Fruit fly (Drosophila melanogaster): ENCODE results near the gene CG5421.

Gene CG5421

DNA sequence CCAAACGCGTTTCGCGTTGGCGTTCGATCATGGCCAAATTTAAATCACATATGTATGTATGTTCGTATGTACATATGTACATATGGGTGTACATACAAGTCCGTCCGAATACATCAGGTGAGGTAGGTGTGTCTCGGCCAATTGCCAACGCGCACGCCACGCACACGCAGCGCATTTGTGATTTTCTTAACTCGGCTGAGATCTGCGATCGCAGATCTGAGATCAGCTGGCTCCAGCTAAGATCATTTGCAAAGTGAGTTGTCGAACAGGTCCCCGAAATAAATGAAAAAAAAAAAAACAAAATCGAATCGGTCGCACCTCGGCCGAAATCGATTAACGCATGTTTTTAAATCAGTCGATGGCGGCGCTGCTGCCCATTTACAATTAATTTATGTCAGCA lies 21.3 kb upstream of the CG5421 start:
- no peak for TF ChIP-seq CG13204 (GFP tag; optimal IDR thresholded peaks at IDR 0.05)
- TF ChIP-seq CG15710 (tag; optimal IDR thresholded peaks at IDR 0.05): no peak
- TF ChIP-seq Snoo (tag; optimal IDR thresholded peaks at IDR 0.05): no peak
- no peak for TF ChIP-seq Ets98B (GFP tag; IDR thresholded peaks at IDR 0.05)
- no peak for TF ChIP-seq CG9948 (tag; optimal IDR thresholded peaks at IDR 0.05)
- TF ChIP-seq EcR (GFP tag; optimal IDR thresholded peaks at IDR 0.05): no peak
- no peak for TF ChIP-seq CG17806 (tag; optimal IDR thresholded peaks at IDR 0.05)
- no peak for TF ChIP-seq CG8159 (tag; optimal IDR thresholded peaks at IDR 0.05)
- TF ChIP-seq D1 (tag; optimal IDR thresholded peaks at IDR 0.05): no peak
- no peak for TF ChIP-seq Pif1A (GFP tag; optimal IDR thresholded peaks at IDR 0.05)
- no peak for TF ChIP-seq CG4496 (GFP tag; IDR thresholded peaks at IDR 0.05)
- no peak for TF ChIP-seq rn (GFP tag; IDR thresholded peaks at IDR 0.05)
- no peak for TF ChIP-seq gl (tag; optimal IDR thresholded peaks at IDR 0.05)
- TF ChIP-seq CG8301 (tag; optimal IDR thresholded peaks at IDR 0.05): no peak
- no peak for TF ChIP-seq Pif1B (GFP tag; optimal IDR thresholded peaks at IDR 0.05)
- TF ChIP-seq CG10348 (GFP tag; IDR thresholded peaks at IDR 0.05): no peak
- no peak for TF ChIP-seq CG34367 (tag; optimal IDR thresholded peaks at IDR 0.05)
- TF ChIP-seq CG32121 (GFP tag; IDR thresholded peaks at IDR 0.05): no peak
- no peak for TF ChIP-seq fd96Ca (GFP tag; IDR thresholded peaks at IDR 0.05)

DNA sequence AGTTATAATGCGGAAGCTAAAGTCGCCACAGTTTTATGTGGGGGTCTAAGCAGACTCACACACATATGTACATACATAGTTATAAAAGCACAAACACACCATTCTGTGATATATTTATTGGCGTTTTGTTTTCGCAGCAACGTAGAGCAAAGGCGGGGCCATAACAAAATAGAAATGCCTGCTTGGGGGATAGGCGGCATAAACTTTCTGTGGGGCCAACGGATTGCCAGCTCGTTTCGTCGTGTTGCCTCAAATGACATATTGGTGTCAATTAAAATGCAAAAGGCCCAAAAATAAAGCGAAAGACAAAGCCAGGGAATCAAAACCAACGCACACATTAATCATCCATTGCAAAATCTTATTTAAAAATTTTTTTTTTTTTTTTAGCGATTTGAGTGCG lies 20.9 kb upstream of the CG5421 start:
- TF ChIP-seq Pif1B (GFP tag; optimal IDR thresholded peaks at IDR 0.05): no peak
- TF ChIP-seq CG13204 (GFP tag; optimal IDR thresholded peaks at IDR 0.05): no peak
- TF ChIP-seq CG17806 (tag; optimal IDR thresholded peaks at IDR 0.05): no peak
- TF ChIP-seq rn (GFP tag; IDR thresholded peaks at IDR 0.05): no peak
- TF ChIP-seq D1 (tag; optimal IDR thresholded peaks at IDR 0.05): no peak
- TF ChIP-seq CG34367 (tag; optimal IDR thresholded peaks at IDR 0.05): no peak
- no peak for TF ChIP-seq CG8159 (tag; optimal IDR thresholded peaks at IDR 0.05)
- TF ChIP-seq Ets98B (GFP tag; IDR thresholded peaks at IDR 0.05): no peak
- TF ChIP-seq EcR (GFP tag; optimal IDR thresholded peaks at IDR 0.05): no peak
- TF ChIP-seq CG14655 (GFP tag; optimal IDR thresholded peaks at IDR 0.05): no peak
- TF ChIP-seq fd96Ca (GFP tag; IDR thresholded peaks at IDR 0.05): no peak
- TF ChIP-seq CG9948 (tag; optimal IDR thresholded peaks at IDR 0.05): no peak
- no peak for TF ChIP-seq CG4496 (GFP tag; IDR thresholded peaks at IDR 0.05)
- TF ChIP-seq Pif1A (GFP tag; optimal IDR thresholded peaks at IDR 0.05): no peak

DNA sequence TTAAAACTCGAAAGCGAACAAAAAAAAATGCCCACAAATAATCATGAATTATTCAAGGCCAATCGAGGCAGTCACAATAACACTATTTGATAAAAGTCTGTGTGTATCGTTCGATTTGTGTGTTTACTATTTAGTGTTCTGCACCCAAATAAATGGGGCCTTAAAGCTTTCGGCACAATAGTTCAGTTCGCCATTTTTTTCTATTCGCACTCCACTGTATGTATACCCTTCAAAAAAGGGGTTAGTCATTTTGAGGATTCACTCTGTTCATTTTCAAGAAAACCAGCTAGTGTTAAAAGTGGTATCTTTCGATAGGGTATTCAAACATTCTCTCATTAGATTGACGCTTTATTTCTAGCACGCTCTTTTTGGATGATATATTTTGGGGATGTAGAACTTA lies 19.7 kb upstream of the CG5421 start:
- TF ChIP-seq Ets98B (GFP tag; IDR thresholded peaks at IDR 0.05) (peak; percentile 24; the same call in 1 of the 2 replicates), CG32121 (GFP tag; IDR thresholded peaks at IDR 0.05) (peak; percentile 38; the same call in 1 of the 2 replicates), CG9948 (tag; optimal IDR thresholded peaks at IDR 0.05) (no peak)

DNA sequence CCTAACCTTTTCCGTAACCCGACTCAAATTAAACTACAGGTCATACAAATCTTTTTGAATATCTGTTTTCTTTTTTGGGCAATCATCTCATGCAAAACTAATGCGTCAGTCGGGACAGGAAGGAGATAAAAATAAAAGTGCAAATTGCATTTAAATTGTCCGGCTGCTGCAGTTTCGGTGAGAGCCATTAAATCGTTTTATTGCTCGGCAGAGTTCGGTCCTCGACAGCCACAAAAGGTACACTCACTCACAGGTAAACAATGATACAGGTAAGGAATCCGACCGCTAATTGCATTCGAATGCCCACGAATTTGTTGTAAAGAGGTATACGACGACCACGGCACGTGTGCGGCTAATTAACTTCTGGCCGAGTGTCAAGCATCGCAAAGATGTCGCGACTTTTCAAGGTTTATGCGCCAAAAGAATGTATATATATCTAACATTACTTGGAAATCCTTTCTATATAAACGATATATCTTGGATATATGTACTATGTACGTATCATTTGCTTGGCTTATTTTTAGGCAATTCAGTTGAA lies 18.6 kb upstream of the CG5421 start:
- TF ChIP-seq CG34367 (tag; optimal IDR thresholded peaks at IDR 0.05): no peak
- TF ChIP-seq CG32121 (GFP tag; IDR thresholded peaks at IDR 0.05): no peak
- no peak for TF ChIP-seq rn (GFP tag; IDR thresholded peaks at IDR 0.05)
- TF ChIP-seq Pif1B (GFP tag; optimal IDR thresholded peaks at IDR 0.05): no peak
- no peak for TF ChIP-seq CG12605 (GFP tag; IDR thresholded peaks at IDR 0.05)
- TF ChIP-seq CG15710 (tag; optimal IDR thresholded peaks at IDR 0.05): no peak
- TF ChIP-seq Pif1A (GFP tag; optimal IDR thresholded peaks at IDR 0.05): no peak
- no peak for TF ChIP-seq CG8301 (tag; optimal IDR thresholded peaks at IDR 0.05)
- no peak for TF ChIP-seq D1 (tag; optimal IDR thresholded peaks at IDR 0.05)
- TF ChIP-seq CG17806 (tag; optimal IDR thresholded peaks at IDR 0.05): no peak
- TF ChIP-seq CG9948 (tag; optimal IDR thresholded peaks at IDR 0.05): no peak
- no peak for TF ChIP-seq gl (tag; optimal IDR thresholded peaks at IDR 0.05)
- no peak for TF ChIP-seq CG10348 (GFP tag; IDR thresholded peaks at IDR 0.05)
- no peak for TF ChIP-seq CG8159 (tag; optimal IDR thresholded peaks at IDR 0.05)
- TF ChIP-seq CG13204 (GFP tag; optimal IDR thresholded peaks at IDR 0.05): no peak

DNA sequence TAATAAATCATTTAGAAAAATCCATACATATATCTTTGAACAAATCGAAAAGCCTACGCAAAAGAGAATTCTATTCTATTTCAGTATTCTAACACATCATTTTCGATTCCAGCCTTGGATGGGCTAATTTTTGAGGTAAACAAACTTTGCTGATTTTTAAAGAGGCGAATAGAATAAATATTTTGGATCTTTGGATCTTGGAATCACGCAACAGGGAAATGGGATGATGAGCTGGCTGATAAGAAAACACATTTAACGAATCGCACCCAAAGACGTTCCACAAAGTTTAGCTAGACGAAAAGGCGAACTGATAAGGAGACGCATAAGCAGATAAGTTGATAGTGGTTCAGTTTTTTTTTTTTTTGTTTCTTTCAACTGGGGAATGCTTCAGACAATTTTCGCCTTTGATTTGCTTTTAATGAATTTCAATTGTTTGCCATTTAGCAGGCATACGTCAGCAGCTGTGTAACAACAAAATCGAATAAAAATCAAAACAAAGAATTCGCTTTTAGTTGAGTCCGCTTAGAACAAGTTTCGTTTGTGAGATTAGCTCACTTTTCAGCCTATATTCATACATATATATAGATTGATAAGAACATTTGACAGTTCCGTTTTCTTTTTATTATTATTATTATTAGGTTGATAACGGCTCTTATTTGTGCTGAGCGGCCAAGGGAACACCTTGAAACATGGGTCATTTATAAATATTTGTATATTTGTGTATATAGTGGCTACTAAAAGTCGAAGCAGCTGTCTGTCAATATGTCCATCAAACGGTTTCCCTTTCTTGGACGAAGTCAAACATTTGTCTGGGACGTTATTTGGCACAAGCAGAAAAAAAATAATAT lies 17.5 kb upstream of the CG5421 start:
- TF ChIP-seq CG8301 (tag; optimal IDR thresholded peaks at IDR 0.05) (no peak), Snoo (tag; optimal IDR thresholded peaks at IDR 0.05) (no peak), fd96Ca (GFP tag; IDR thresholded peaks at IDR 0.05) (no peak), CG15710 (tag; optimal IDR thresholded peaks at IDR 0.05) (no peak), CG8159 (tag; optimal IDR thresholded peaks at IDR 0.05) (no peak), rn (GFP tag; IDR thresholded peaks at IDR 0.05) (no peak), Pif1B (GFP tag; optimal IDR thresholded peaks at IDR 0.05) (no peak), CG10348 (GFP tag; IDR thresholded peaks at IDR 0.05) (no peak), CG9948 (tag; optimal IDR thresholded peaks at IDR 0.05) (no peak), CG12605 (GFP tag; IDR thresholded peaks at IDR 0.05) (no peak), D1 (tag; optimal IDR thresholded peaks at IDR 0.05) (no peak), EcR (GFP tag; optimal IDR thresholded peaks at IDR 0.05) (no peak), CG17806 (tag; optimal IDR thresholded peaks at IDR 0.05) (no peak)

DNA sequence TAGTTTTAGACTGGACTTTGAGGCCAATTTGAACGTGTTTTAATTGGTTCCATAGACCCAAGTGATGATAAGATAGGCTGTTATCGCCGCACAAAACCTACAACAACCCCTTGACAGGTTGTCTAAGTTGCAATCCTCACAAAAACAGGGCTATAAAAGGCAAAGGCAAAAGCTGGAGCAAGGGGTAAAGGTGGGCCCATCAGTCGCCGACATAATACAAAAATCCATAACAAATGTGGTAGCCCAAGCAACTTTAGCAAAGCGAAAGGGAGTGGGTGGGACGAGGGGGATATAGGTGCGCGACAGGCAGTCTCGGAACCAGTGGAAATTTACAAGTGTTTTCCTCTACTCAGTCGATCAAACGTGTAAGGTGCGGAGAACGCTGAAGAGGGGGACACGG lies 16.1 kb upstream of the CG5421 start:
- TF ChIP-seq CG10348 (GFP tag; IDR thresholded peaks at IDR 0.05): no peak
- TF ChIP-seq CG17806 (tag; optimal IDR thresholded peaks at IDR 0.05): no peak

Data from whole organism, pupa.